Fruit fly (Drosophila melanogaster): ENCODE results near the gene CG13946.

DNA sequence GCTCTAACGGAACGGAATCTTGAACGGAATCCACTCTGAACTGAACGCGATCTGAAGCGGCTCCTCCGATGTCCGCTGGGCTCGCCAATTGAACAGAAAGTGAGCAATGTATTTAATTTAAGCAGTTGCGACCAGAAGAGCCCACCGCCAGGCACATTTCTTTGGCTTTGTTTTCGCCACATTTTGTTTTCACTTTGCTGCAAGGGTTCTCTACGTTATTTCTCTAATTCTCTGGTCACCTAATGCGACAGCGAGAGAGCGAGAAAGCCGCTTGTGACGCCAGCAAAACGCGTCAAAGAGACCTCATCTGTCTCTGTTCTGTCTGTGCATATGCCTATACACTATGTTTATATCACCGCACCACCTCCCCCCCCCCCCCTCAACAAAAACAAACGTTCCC, 32.0 kb upstream of the CG13946 start, which contains the start of gene Eaat2:
- TF ChIP-seq CG11762 (GFP tag; optimal IDR thresholded peaks at IDR 0.05; ENCODE audit: insufficient read depth): no peak
- TF ChIP-seq Hr39 (GFP tag; optimal IDR thresholded peaks at IDR 0.05): no peak
- TF ChIP-seq svp (GFP tag): no peak
- TF ChIP-seq CG10631 (GFP tag; optimal IDR thresholded peaks at IDR 0.05): no peak
- no peak for TF ChIP-seq dsx (GFP tag; optimal IDR thresholded peaks at IDR 0.05; ENCODE audit: poor library complexity, severe bottlenecking)
